Fruit fly (Drosophila melanogaster) whole organism, wandering third instar larva: ENCODE data around the gene CG2519.

Experiments
- HLH106 ChIP-seq: fragments of 200-800 bp; optimal IDR thresholded peaks from 3 replicates; lab custom pipeline; 2019; ENCODE audit warnings: missing biosample characterization, mild to moderate bottlenecking, missing genetic modification characterization, moderate library complexity
- Myc ChIP-seq: fragments of >200 bp; optimal IDR thresholded peaks from 2 replicates; lab custom pipeline; 2017
- Rel ChIP-seq, 2 experiments: fragments of 200-800 bp; sonication (Bioruptor generic) in 1 of 2; optimal IDR thresholded peaks; 2 replicates in 1 of 2; 3 replicates in 1 of 2; lab custom pipeline; 2016 to 2019; ENCODE audit warnings: mild to moderate bottlenecking in 2 of 2, missing biosample characterization in 2 of 2, missing genetic modification characterization in 2 of 2, moderate library complexity in 1 of 2
- Sp1 ChIP-seq: fragments of 200-800 bp; sonication (Bioruptor generic); optimal IDR thresholded peaks from 3 replicates; lab custom pipeline; 2019; ENCODE audit warnings: missing biosample characterization, mild to moderate bottlenecking, missing genetic modification characterization, moderate library complexity
- foxo ChIP-seq, 2 experiments: fragments of 200-800 bp; sonication (Bioruptor generic); optimal IDR thresholded peaks; 2 replicates in 1 of 2; 3 replicates in 1 of 2; lab custom pipeline; 2016 to 2017; ENCODE audit warnings: missing biosample characterization in 2 of 2, missing genetic modification characterization in 2 of 2
- pan ChIP-seq: fragments of >200 bp; optimal IDR thresholded peaks from 2 replicates; lab custom pipeline; 2017
- psq ChIP-seq: fragments of 200-800 bp; sonication (Bioruptor generic); optimal IDR thresholded peaks from 3 replicates; lab custom pipeline; 2017; ENCODE audit warnings: missing biosample characterization, mild to moderate bottlenecking, missing genetic modification characterization, moderate library complexity
- usp ChIP-seq: fragments of >200 bp; optimal IDR thresholded peaks from 2 replicates; lab custom pipeline; 2017; ENCODE audit warnings: missing biosample characterization, missing genetic modification characterization

DNA sequence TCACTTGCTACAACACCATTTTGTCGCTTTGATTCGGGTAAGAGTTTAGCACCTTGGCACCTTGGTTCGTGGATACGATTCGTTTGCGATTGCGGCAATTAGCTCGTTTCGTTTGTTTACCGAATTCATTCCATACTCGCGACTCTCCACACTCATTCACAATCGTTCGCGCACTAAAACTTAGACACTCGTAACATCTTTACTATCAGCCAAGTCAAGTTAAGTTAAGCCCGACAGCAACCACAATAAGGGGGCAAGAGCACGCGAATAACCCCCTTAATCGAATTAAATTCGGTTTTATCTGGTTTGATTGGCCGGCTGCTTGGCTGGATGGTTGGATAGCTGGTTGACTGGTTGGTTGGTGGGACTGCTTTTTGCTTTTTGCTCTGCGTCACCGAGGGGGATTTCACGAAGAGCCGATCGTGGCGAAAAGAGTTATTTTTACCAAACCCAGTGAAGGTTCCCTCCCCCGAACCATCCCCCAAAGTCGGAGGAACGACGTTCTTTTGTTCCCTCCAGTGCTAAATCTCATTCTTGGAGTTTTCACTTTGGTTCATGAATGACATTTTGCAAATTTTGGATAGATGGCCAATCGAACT is 43.7 kb downstream of the CG2519 start:
- no peak for TF ChIP-seq psq (GFP tag; lab: Kevin White, UChicago)
- no peak for TF ChIP-seq foxo (GFP tag; optimal IDR thresholded peaks at IDR 0.05; lab: Kevin White, UChicago)
- TF ChIP-seq Sp1: no peak
- no peak for TF ChIP-seq usp (GFP tag; lab: Kevin White, UChicago)
- TF ChIP-seq Rel (GFP tag; optimal IDR thresholded peaks at IDR 0.05; lab: Kevin White, UChicago): no peak
- peak; percentile 93 for TF ChIP-seq Rel (tag; optimal IDR thresholded peaks at IDR 0.05; lab: Kevin White, UChicago)
- no peak for TF ChIP-seq Myc (lab: Kevin White, UChicago)
- no peak for TF ChIP-seq pan
- TF ChIP-seq HLH106 (tag; lab: Kevin White, UChicago): peak; percentile 40
